Fruit fly (Drosophila melanogaster): Measurements from ENCODE around the gene Sirt2.

Sirt2 gene

DNA sequence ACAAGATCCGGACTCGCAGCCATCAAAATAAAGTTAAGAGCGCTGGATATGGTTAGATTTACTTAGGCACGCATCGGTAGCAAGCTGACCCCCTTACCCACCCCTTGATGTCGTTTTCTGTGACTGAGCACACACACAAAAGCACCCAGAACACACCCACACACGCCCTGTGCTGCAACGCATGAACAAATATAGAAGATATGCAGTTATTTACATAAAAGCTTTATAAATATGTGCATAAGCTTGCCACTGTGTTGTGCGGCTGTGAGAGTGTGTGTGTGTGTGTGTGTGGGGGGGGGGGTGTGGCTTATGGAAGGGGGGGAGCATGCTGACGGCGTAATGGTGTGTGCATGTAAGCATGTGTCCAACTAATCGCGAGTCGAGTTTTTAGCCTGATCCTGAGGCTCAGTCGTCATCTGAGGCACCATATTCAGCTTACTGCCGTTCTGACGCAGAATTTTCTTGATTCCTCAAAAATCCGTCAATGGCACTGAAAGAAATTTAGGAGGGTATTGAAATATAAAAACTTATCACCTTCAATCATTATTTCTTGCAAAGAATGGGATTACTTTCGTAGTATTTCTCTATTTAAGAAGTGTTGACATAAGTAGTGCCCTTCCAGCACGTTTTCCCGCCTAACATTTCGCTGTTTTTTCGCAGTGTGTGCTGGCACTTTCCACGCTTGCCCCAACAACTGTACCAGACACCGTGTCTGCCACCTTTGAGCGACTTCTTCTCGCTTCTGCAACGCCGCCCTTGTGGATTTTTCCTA is 42.4 kb upstream of the Sirt2 start (continued):
- TF ChIP-seq CG17612 (GFP tag; IDR thresholded peaks at IDR 0.05), result no peak
- TF ChIP-seq CG9817 (tag; optimal IDR thresholded peaks at IDR 0.05), result peak; percentile 35
- peak; percentile 49 for TF ChIP-seq CG12391 (tag; optimal IDR thresholded peaks at IDR 0.05)
- TF ChIP-seq CG12299 (tag; optimal IDR thresholded peaks at IDR 0.05), result no peak
- TF ChIP-seq Chrac-16 (GFP tag; optimal IDR thresholded peaks at IDR 0.05), result no peak
- peak; percentile 52 for TF ChIP-seq CG18476 (GFP tag; optimal IDR thresholded peaks at IDR 0.05)
- peak; percentile 62 for TF ChIP-seq tap (tag; optimal IDR thresholded peaks at IDR 0.05)
- TF ChIP-seq Sin3A (optimal IDR thresholded peaks at IDR 0.05), result no peak
- TF ChIP-seq CG9215 (GFP tag; IDR thresholded peaks at IDR 0.05), result no peak
- peak; percentile 33; the same call in 1 of the 2 replicates for TF ChIP-seq CG10366 (GFP tag; IDR thresholded peaks at IDR 0.05)
- no peak for TF ChIP-seq ac (GFP tag; optimal IDR thresholded peaks at IDR 0.05)
- no peak for TF ChIP-seq Ets97D (GFP tag; optimal IDR thresholded peaks at IDR 0.05)
- TF ChIP-seq vnd (GFP tag; IDR thresholded peaks at IDR 0.05; ENCODE audit: partially characterized antibody), result no peak
- peak; percentile 82 for TF ChIP-seq CG1603 (tag; optimal IDR thresholded peaks at IDR 0.05)
- TF ChIP-seq gt (GFP tag; IDR thresholded peaks at IDR 0.05), result peak; percentile 6; the same call in 1 of the 2 replicates
- TF ChIP-seq CG4424 (GFP tag; optimal IDR thresholded peaks at IDR 0.05), result peak; percentile 29
- TF ChIP-seq CG7987 (GFP tag; optimal IDR thresholded peaks at IDR 0.05), result peak; percentile 92
- TF ChIP-seq cad (GFP tag; optimal IDR thresholded peaks at IDR 0.05), result no peak
- TF ChIP-seq prd (optimal IDR thresholded peaks at IDR 0.05), result no peak
- TF ChIP-seq prd (GFP tag; IDR thresholded peaks at IDR 0.05), result peak; percentile 64; the same call in 2 of the 3 replicates
- TF ChIP-seq corto (GFP tag; optimal IDR thresholded peaks at IDR 0.05), result no peak
- peak; percentile 9 for TF ChIP-seq nmo (GFP tag; optimal IDR thresholded peaks at IDR 0.05)
- no peak for TF ChIP-seq abd-A (tag; optimal IDR thresholded peaks at IDR 0.05)
- no peak for TF ChIP-seq inv (GFP tag; IDR thresholded peaks at IDR 0.05; ENCODE audit: partially characterized antibody)
- TF ChIP-seq CG17186 (GFP tag; optimal IDR thresholded peaks at IDR 0.05), result peak; percentile 75
- no peak for TF ChIP-seq D19B (GFP tag; optimal IDR thresholded peaks at IDR 0.05)
- TF ChIP-seq D (optimal IDR thresholded peaks at IDR 0.05), result no peak
- peak; percentile 87 for TF ChIP-seq D (GFP tag; optimal IDR thresholded peaks at IDR 0.05)
- no peak for TF ChIP-seq pum (GFP tag; optimal IDR thresholded peaks at IDR 0.05)
- no peak for TF ChIP-seq ttk (GFP tag; IDR thresholded peaks at IDR 0.05)
- no peak for TF ChIP-seq CG8765 (GFP tag; IDR thresholded peaks at IDR 0.05)
- no peak for TF ChIP-seq CG2129 (GFP tag; IDR thresholded peaks at IDR 0.05; ENCODE audit: partially characterized antibody)
- TF ChIP-seq CG10431 (GFP tag; optimal IDR thresholded peaks at IDR 0.05), result peak; percentile 81
- no peak for TF ChIP-seq CG14860 (GFP tag; IDR thresholded peaks at IDR 0.05; ENCODE audit: partially characterized antibody)
- TF ChIP-seq CG10147 (GFP tag; optimal IDR thresholded peaks at IDR 0.05), result no peak
- no peak for TF ChIP-seq lbe (GFP tag; optimal IDR thresholded peaks at IDR 0.05)
- no peak for TF ChIP-seq CG6654 (GFP tag; optimal IDR thresholded peaks at IDR 0.05)
- TF ChIP-seq p53 (GFP tag; optimal IDR thresholded peaks at IDR 0.05), result peak; percentile 10
- peak; percentile 9 for TF ChIP-seq CG33213 (GFP tag; optimal IDR thresholded peaks at IDR 0.05)
- peak; percentile 35 for TF ChIP-seq sens (GFP tag)
- TF ChIP-seq Oli (tag; optimal IDR thresholded peaks at IDR 0.05), result no peak
- peak; percentile 93 for TF ChIP-seq CG3407 (GFP tag; optimal IDR thresholded peaks at IDR 0.05)
- peak; percentile 63 for TF ChIP-seq NC2β (GFP tag; optimal IDR thresholded peaks at IDR 0.05)
- peak; percentile 92 for TF ChIP-seq Med (GFP tag)
- no peak for TF ChIP-seq slou (GFP tag; optimal IDR thresholded peaks at IDR 0.05)
- TF ChIP-seq CG1233 (GFP tag; optimal IDR thresholded peaks at IDR 0.05), result peak; percentile 14
- no peak for TF ChIP-seq CG16779 (GFP tag; IDR thresholded peaks at IDR 0.05)
- TF ChIP-seq CG30020 (tag; optimal IDR thresholded peaks at IDR 0.05), result no peak
- no peak for TF ChIP-seq NFAT (GFP tag; IDR thresholded peaks at IDR 0.05)
- peak; percentile 42 for TF ChIP-seq CG10979 (tag; optimal IDR thresholded peaks at IDR 0.05)
